Worm (Caenorhabditis elegans) whole organism, L3 larva: Measurements from ENCODE around the gene ZK662.2.
A peak's percentile ranks its signal among the peaks of the same experiment; 100 is the strongest.

Source experiments
- R02D3.7 ChIP-seq: fragments of 150-350 bp; optimal IDR thresholded peaks from 2 replicates; lab custom pipeline; 2014; ENCODE audit warnings: missing biosample characterization, missing genetic modification characterization
- aly-2 ChIP-seq: fragments of 150-350 bp; optimal IDR thresholded peaks from 2 replicates; lab custom pipeline; 2014; ENCODE audit warnings: missing biosample characterization, missing genetic modification characterization
- ama-1 ChIP-seq: fragments of 150-350 bp; optimal IDR thresholded peaks from 2 replicates; lab custom pipeline; 2018
- ceh-28 ChIP-seq: fragments of 150-350 bp; optimal IDR thresholded peaks from 2 replicates; lab custom pipeline; 2014; ENCODE audit warnings: missing biosample characterization, missing genetic modification reagents, missing genetic modification characterization
- egl-27 ChIP-seq: sonication (generic microtip); optimal IDR thresholded peaks from 4 replicates; lab custom pipeline; 2017; ENCODE audit warnings: missing biosample characterization, missing genetic modification reagents, missing genetic modification characterization
- egl-5 ChIP-seq: fragments of 150-350 bp; optimal IDR thresholded peaks from 2 replicates; lab custom pipeline; 2017; ENCODE audit warnings: missing biosample characterization, missing genetic modification reagents, missing genetic modification characterization, inconsistent platforms
- elt-2 ChIP-seq: sonication (generic microtip); optimal IDR thresholded peaks from 2 replicates; lab custom pipeline; 2016; ENCODE audit warnings: missing genetic modification reagents, mild to moderate bottlenecking, missing genetic modification characterization, missing compliant biosample characterization
- elt-3 ChIP-seq, 3 experiments: fragments of 150-350 bp in 1 of 3; sonication (generic microtip) in 2 of 3; optimal IDR thresholded peaks; 2 replicates in 2 of 3; 4 replicates in 1 of 3; lab custom pipeline; 2014 to 2017; ENCODE audit warnings: missing biosample characterization in 3 of 3, missing genetic modification characterization in 3 of 3
- eor-1 ChIP-seq, 2 experiments: fragments of 150-350 bp; optimal IDR thresholded peaks; 2 replicates each; lab custom pipeline; 2014 to 2018; ENCODE audit warnings: missing biosample characterization in 2 of 2, missing genetic modification characterization in 2 of 2
- fkh-10 ChIP-seq: sonication (generic microtip); optimal IDR thresholded peaks from 2 replicates; lab custom pipeline; 2017; ENCODE audit warnings: missing biosample characterization, missing genetic modification reagents, missing genetic modification characterization
- fkh-2 ChIP-seq: fragments of 150-350 bp; optimal IDR thresholded peaks from 2 replicates; lab custom pipeline; 2014; ENCODE audit warnings: missing biosample characterization, missing genetic modification reagents, missing genetic modification characterization
- fos-1 ChIP-seq: fragments of 150-350 bp; optimal IDR thresholded peaks from 2 replicates; lab custom pipeline; 2014; ENCODE audit warnings: missing biosample characterization, missing genetic modification characterization
- hmg-11 ChIP-seq: sonication (generic microtip); optimal IDR thresholded peaks from 2 replicates; lab custom pipeline; 2016; ENCODE audit warnings: missing genetic modification characterization, missing compliant biosample characterization
- jun-1 ChIP-seq: fragments of 150-350 bp; optimal IDR thresholded peaks from 2 replicates; lab custom pipeline; 2014; ENCODE audit warnings: missing biosample characterization, missing genetic modification reagents, missing genetic modification characterization
- lin-15B ChIP-seq: fragments of 150-350 bp; optimal IDR thresholded peaks from 2 replicates; lab custom pipeline; 2014; ENCODE audit warnings: missing biosample characterization, missing genetic modification characterization
- lin-39 ChIP-seq: fragments of 150-350 bp; optimal IDR thresholded peaks from 2 replicates; lab custom pipeline; 2018; ENCODE audit warnings: missing biosample characterization, missing genetic modification reagents, missing genetic modification characterization
- lsy-12 ChIP-seq: sonication (generic microtip); optimal IDR thresholded peaks from 2 replicates; lab custom pipeline; 2016; ENCODE audit warnings: mild to moderate bottlenecking, missing genetic modification characterization, missing compliant biosample characterization
- mdl-1 ChIP-seq: fragments of 150-350 bp; optimal IDR thresholded peaks from 2 replicates; lab custom pipeline; 2014; ENCODE audit warnings: missing biosample characterization, missing genetic modification characterization
- mml-1 ChIP-seq: fragments of 150-350 bp; sonication (generic microtip); optimal IDR thresholded peaks from 3 replicates; lab custom pipeline; 2014; ENCODE audit warnings: missing biosample characterization, missing genetic modification characterization
- nfya-1 ChIP-seq: sonication (generic microtip); optimal IDR thresholded peaks from 2 replicates; lab custom pipeline; 2017; ENCODE audit warnings: missing genetic modification characterization, mild to moderate bottlenecking, missing compliant biosample characterization, antibody characterized with exemption, moderate library complexity; ENCODE audit not compliant: insufficient read depth
- nhr-11 ChIP-seq: fragments of 150-350 bp; optimal IDR thresholded peaks from 2 replicates; lab custom pipeline; 2014; ENCODE audit warnings: missing biosample characterization, missing genetic modification characterization
- nhr-23 ChIP-seq: fragments of 150-350 bp; optimal IDR thresholded peaks from 2 replicates; lab custom pipeline; 2014; ENCODE audit warnings: missing biosample characterization, missing genetic modification reagents, missing genetic modification characterization
- nhr-237 ChIP-seq: fragments of 150-350 bp; optimal IDR thresholded peaks from 2 replicates; lab custom pipeline; 2014; ENCODE audit warnings: missing biosample characterization, missing genetic modification characterization
- nhr-25 ChIP-seq: sonication (generic microtip); optimal IDR thresholded peaks from 2 replicates; lab custom pipeline; 2017; ENCODE audit warnings: missing biosample characterization, missing genetic modification characterization
- nhr-28 ChIP-seq: fragments of 150-350 bp; optimal IDR thresholded peaks from 2 replicates; lab custom pipeline; 2014; ENCODE audit warnings: missing biosample characterization, missing genetic modification characterization
- nhr-43 ChIP-seq: sonication (generic microtip); optimal IDR thresholded peaks from 2 replicates; lab custom pipeline; 2016; ENCODE audit warnings: mild to moderate bottlenecking, missing genetic modification characterization, missing compliant biosample characterization; ENCODE audit not compliant: poor library complexity, severe bottlenecking
- nhr-76 ChIP-seq: fragments of 150-350 bp; sonication (generic microtip); optimal IDR thresholded peaks from 5 replicates; lab custom pipeline; 2014; ENCODE audit warnings: missing biosample characterization, missing genetic modification characterization
- pha-4 ChIP-seq: fragments of 150-350 bp; optimal IDR thresholded peaks from 2 replicates; lab custom pipeline; 2014; ENCODE audit warnings: missing biosample characterization, missing genetic modification reagents, missing genetic modification characterization
- pqm-1 ChIP-seq: fragments of 150-350 bp; optimal IDR thresholded peaks from 2 replicates; lab custom pipeline; 2017; ENCODE audit warnings: missing biosample characterization, missing genetic modification characterization, inconsistent platforms
- sea-2 ChIP-seq: fragments of 150-350 bp; sonication (generic microtip); optimal IDR thresholded peaks from 4 replicates; lab custom pipeline; 2014; ENCODE audit warnings: missing biosample characterization, missing genetic modification reagents, missing genetic modification characterization
- skn-1 ChIP-seq: fragments of 150-350 bp; optimal IDR thresholded peaks from 2 replicates; lab custom pipeline; 2014; ENCODE audit warnings: missing biosample characterization, missing genetic modification characterization
- snpc-4 ChIP-seq: fragments of 150-350 bp; optimal IDR thresholded peaks from 2 replicates; lab custom pipeline; 2014; ENCODE audit warnings: missing biosample characterization, missing genetic modification characterization
- tbx-2 ChIP-seq: sonication (generic microtip); optimal IDR thresholded peaks from 2 replicates; lab custom pipeline; 2016; ENCODE audit warnings: mild to moderate bottlenecking, missing genetic modification characterization, missing compliant biosample characterization
- unc-39 ChIP-seq: sonication (generic microtip); optimal IDR thresholded peaks from 4 replicates; lab custom pipeline; 2017; ENCODE audit warnings: missing biosample characterization, missing genetic modification characterization
- ztf-11 ChIP-seq: fragments of 150-350 bp; optimal IDR thresholded peaks from 2 replicates; lab custom pipeline; 2014; ENCODE audit warnings: missing biosample characterization, missing genetic modification characterization
- ztf-4 ChIP-seq: fragments of 150-350 bp; optimal IDR thresholded peaks from 2 replicates; lab custom pipeline; 2014; ENCODE audit warnings: missing biosample characterization, missing genetic modification characterization

Gene ZK662.2

DNA sequence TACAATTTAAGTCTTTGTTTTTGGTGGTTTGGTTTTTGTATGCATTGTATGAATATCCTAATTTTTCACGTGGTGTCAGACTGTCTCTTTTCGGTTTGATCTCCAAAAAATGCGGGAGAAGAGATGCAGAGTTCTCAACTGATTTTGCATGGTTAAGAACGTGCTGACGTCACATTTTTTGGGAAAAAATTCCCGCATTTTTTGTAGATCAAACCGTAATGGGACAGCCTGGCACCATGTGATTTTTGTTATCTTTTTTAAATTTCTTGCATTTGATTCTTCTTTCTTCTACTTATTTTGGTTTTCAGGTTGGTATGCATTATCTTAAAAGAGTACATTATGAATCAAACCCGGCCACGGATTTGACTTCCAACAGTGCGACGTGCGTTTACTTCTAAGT lies 24.8 kb downstream of the ZK662.2 start, which contains the start of gene ZK662.5:
ZK662.5 (plus strand) TSS at position 301 of the 400 bp plus-strand sequence.
- TF ChIP-seq lin-15B (tag; lab: Kevin White, UChicago): no peak
- no peak for TF ChIP-seq fkh-2 (tag; lab: Kevin White, UChicago)
- TF ChIP-seq mdl-1 (tag; lab: Kevin White, UChicago): no peak
- TF ChIP-seq pha-4 (tag; lab: Kevin White, UChicago): no peak

DNA sequence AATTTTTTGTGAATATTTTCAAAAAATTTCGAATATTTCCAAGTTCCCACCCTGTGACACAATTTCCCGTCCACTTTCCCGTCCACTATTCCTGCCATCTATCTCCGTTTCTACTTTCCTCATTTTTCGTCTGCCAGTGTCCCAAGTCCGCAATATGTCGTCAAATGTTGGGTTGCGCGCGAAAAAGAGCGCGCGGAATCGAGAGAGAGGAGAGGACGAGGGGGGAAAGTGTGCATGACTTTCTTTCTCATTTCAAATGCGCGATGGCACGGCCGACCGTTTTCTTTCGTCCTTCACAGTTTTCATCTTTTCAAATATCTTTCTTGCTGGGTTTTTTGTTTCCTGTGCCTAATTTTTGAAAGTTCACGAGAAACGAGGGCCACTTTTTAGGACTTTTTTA lies 28.5 kb downstream of the ZK662.2 start:
- TF ChIP-seq mdl-1 (tag; lab: Kevin White, UChicago) (no peak), snpc-4 (tag; lab: Kevin White, UChicago) (peak; percentile 74), nhr-23 (tag; lab: Kevin White, UChicago) (peak; percentile 48), hmg-11 (tag; lab: Kevin White, UChicago) (peak; percentile 46), nhr-43 (tag; lab: Kevin White, UChicago) (no peak), nhr-25 (tag; lab: Kevin White, UChicago) (peak; percentile 68), lsy-12 (tag; lab: Kevin White, UChicago) (no peak), pha-4 (tag; lab: Kevin White, UChicago) (peak; percentile 78), lin-15B (tag; lab: Kevin White, UChicago) (peak; percentile 98), skn-1 (peak; percentile 27), elt-2 (tag; lab: Kevin White, UChicago) (peak; percentile 24), sea-2 (GFP tag; lab: Kevin White, UChicago) (peak; percentile 62)

DNA sequence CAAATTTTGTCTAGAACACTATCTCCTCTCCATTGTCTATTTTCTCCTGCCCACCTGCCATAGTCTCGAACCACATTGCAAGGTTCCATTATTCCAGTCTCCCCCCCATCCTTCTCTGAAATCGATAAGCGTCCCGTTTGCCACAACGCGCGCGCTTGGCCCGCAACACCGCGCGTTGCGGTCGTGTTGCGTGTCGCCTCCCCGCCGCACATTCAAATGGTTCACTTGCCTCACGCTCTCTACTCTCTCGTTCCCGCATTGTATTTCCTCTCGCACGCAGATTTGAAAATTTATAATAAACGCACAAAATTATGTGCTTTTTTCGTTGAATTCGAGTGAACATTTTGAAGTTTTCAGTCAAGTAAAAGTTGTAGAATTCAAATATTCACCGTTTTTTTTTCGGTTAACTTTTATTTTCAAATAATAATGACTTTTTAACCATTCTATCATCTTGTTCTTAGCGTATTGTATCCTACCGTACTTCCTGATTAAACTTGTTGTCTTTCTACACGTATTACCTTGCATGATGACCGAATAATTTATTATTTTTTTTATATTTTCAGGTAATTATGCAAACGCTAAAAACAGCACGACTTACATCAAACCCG lies 29.2 kb downstream of the ZK662.2 start, which contains the start of gene lin-15B:
lin-15B (plus strand) TSS at position 558 of the 608 bp plus-strand sequence.
- TF ChIP-seq skn-1: no peak
- no peak for TF ChIP-seq elt-2 (tag; lab: Kevin White, UChicago)
- peak; percentile 74 for TF ChIP-seq lin-15B (tag; lab: Kevin White, UChicago)
- TF ChIP-seq ama-1 (lab: Kevin White, UChicago): no peak

DNA sequence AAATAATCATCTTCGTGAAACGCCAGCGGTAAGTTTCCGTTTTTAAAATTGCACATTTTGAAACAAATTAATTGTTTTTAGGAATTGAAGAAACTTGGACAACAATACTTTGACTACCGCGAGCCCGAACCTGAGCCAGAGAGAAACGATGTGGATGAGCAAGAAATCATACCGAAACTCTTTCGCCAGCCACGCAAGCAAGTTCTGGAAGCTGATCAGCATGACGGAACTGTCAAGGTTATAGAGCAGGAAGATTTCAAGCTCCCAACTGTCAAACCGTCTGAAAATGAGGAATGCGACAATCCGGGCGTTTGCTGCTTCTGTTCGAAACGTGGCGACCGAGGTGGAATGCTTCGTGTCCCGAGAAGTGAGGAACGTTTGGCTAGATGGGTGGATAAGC lies 33.8 kb downstream of the ZK662.2 start:
- TF ChIP-seq elt-2 (tag; lab: Kevin White, UChicago): no peak
- TF ChIP-seq tbx-2: no peak
- TF ChIP-seq nfya-1: no peak
- TF ChIP-seq ceh-28 (tag; lab: Kevin White, UChicago): no peak
- no peak for TF ChIP-seq lin-39 (tag; lab: Kevin White, UChicago)
- no peak for TF ChIP-seq fkh-10
- TF ChIP-seq pha-4 (tag; lab: Kevin White, UChicago): no peak

DNA sequence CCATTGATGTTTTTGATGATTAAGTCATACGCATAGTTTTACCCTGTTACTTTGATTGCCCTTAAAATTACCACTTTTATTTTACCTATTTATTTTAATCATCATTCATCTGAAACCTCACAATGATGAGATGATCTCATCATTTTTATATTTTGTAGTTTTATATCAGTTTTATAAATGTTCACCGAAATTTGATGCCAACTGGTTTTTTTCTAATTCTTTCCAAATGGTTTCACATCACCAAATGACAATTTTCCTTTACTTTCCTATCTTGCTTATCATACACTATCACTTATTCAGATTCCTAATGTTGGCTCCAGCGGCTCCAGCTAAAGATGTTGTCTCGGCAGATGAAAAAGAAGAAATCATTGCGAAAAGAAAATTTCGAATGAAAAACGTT lies 35.2 kb downstream of the ZK662.2 start, which contains the start of gene lin-15A:
lin-15A (plus strand) TSS at position 301 of the 400 bp plus-strand sequence.
- no peak for TF ChIP-seq lin-15B (tag; lab: Kevin White, UChicago)
- TF ChIP-seq egl-27 (tag; lab: Kevin White, UChicago): no peak
- no peak for TF ChIP-seq snpc-4 (tag; lab: Kevin White, UChicago)
- TF ChIP-seq skn-1: no peak
- TF ChIP-seq nhr-76: no peak
- no peak for TF ChIP-seq ztf-11 (tag; lab: Kevin White, UChicago)
- TF ChIP-seq pha-4 (tag; lab: Kevin White, UChicago): no peak
- TF ChIP-seq elt-2 (tag; lab: Kevin White, UChicago): no peak
- TF ChIP-seq ztf-4: no peak
- no peak for TF ChIP-seq nhr-25 (tag; lab: Kevin White, UChicago)
- TF ChIP-seq lin-39 (tag; lab: Kevin White, UChicago): no peak
- no peak for TF ChIP-seq lsy-12 (tag; lab: Kevin White, UChicago)
- no peak for TF ChIP-seq nhr-43 (tag; lab: Kevin White, UChicago)
- TF ChIP-seq elt-3 (tag; optimal IDR thresholded peaks at IDR 0.05; lab: Kevin White, UChicago): no peak
- TF ChIP-seq egl-5: no peak
- TF ChIP-seq mml-1 (tag; lab: Kevin White, UChicago): no peak
- no peak for TF ChIP-seq hmg-11 (tag; lab: Kevin White, UChicago)
- no peak for TF ChIP-seq nhr-237 (tag; lab: Kevin White, UChicago)
- no peak for TF ChIP-seq nhr-11 (tag; lab: Kevin White, UChicago)

DNA sequence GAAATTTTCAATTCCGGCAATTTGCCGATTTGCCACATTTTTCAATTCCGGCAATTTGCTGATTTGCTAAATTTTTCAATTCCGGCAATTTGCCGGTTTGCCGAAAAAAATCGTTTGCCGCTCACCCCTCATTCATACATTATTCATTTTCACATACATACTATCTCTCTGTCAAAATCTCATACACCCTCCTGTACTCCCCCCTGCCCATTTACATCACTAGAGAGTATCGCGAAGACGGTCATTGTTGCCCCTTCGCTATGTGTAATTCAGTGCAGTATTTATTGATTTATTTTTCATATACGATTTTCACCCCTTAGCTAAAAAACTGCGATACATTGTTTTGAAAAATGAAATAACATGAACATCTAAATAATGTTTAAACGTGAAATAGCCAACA lies 39.9 kb downstream of the ZK662.2 start:
- TF ChIP-seq nhr-237 (tag; lab: Kevin White, UChicago) (no peak), nhr-23 (tag; lab: Kevin White, UChicago) (peak; percentile 84), nhr-28 (tag; lab: Kevin White, UChicago) (no peak), ztf-4 (no peak), lin-15B (tag; lab: Kevin White, UChicago) (peak; percentile 59), nhr-43 (tag; lab: Kevin White, UChicago) (peak; percentile 92), pha-4 (tag; lab: Kevin White, UChicago) (peak; percentile 86), fos-1 (tag; lab: Kevin White, UChicago) (no peak), ama-1 (lab: Kevin White, UChicago) (no peak), hmg-11 (tag; lab: Kevin White, UChicago) (peak; percentile 85), egl-27 (tag; lab: Kevin White, UChicago) (peak; percentile 4), eor-1 (tag; optimal IDR thresholded peaks at IDR 0.05; lab: Kevin White, UChicago) (no peak), lin-39 (tag; lab: Kevin White, UChicago) (peak; percentile 46), aly-2 (no peak), egl-5 (peak; percentile 47), ztf-11 (tag; lab: Kevin White, UChicago) (no peak), tbx-2 (peak; percentile 82), mdl-1 (tag; lab: Kevin White, UChicago) (no peak), pqm-1 (tag; lab: Kevin White, UChicago) (peak; percentile 47), nfya-1 (no peak), jun-1 (tag; lab: Kevin White, UChicago) (peak; percentile 91), fkh-2 (tag; lab: Kevin White, UChicago) (no peak), R02D3.7 (tag; lab: Kevin White, UChicago) (peak; percentile 60), unc-39 (tag; lab: Kevin White, UChicago) (no peak), skn-1 (peak; percentile 70)
